Worm (Caenorhabditis elegans): Measurements from ENCODE around the gene C14F11.4.

ce11 chrX:6208463-6208862, 24.4 kb downstream of the C14F11.4 start, which contains the start of gene C14F11.7:
- TF ChIP-seq tab-1 (GFP tag; IDR thresholded peaks at IDR 0.05), result no peak
- TF ChIP-seq med-1 (GFP tag; optimal IDR thresholded peaks at IDR 0.05; ENCODE audit: insufficient read depth), result no peak
- no peak for TF ChIP-seq T22C8.4 (GFP tag; IDR thresholded peaks at IDR 0.05)
- TF ChIP-seq klf-2 (GFP tag; conservative IDR thresholded peaks at IDR 0.05), result no peak
- no peak for TF ChIP-seq ref-1 (GFP tag; conservative IDR thresholded peaks at IDR 0.05)

All from whole organism, midembryonic.